Worm (Caenorhabditis elegans): ENCODE results near the gene irld-15.

ce11 chrV:2306383-2306782, 2.7 kb upstream of the irld-15 start:
- TF ChIP-seq dmd-4 (tag; optimal IDR thresholded peaks at IDR 0.05; ENCODE audit: borderline replicate concordance) (no peak), hlh-15 (tag; optimal IDR thresholded peaks at IDR 0.05) (no peak), lin-11 (tag; optimal IDR thresholded peaks at IDR 0.05) (no peak), pag-3 (tag; optimal IDR thresholded peaks at IDR 0.05; ENCODE audit: borderline replicate concordance) (no peak), zip-5 (tag; optimal IDR thresholded peaks at IDR 0.05) (no peak), ceh-45 (GFP tag; IDR thresholded peaks at IDR 0.05) (no peak), elt-2 (tag; optimal IDR thresholded peaks at IDR 0.05) (no peak)

All from whole organism, late embryonic.